Worm (Caenorhabditis elegans) whole organism, L1 larva: ENCODE measurements around the gene lgc-44.

Experiments
- ama-1 ChIP-seq: fragments of 150-350 bp; optimal IDR thresholded peaks from 2 replicates; lab custom pipeline; 2014
- ceh-88 ChIP-seq: fragments of 200-800 bp; sonication (Bioruptor generic); IDR thresholded peaks from 2 replicates; pipeline ENCODE4 v1.3.6; 2022; ENCODE audit warnings: missing genetic modification characterization, missing compliant biosample characterization
- ces-1 ChIP-seq: fragments of 150-350 bp; optimal IDR thresholded peaks from 2 replicates; lab custom pipeline; 2014; ENCODE audit warnings: missing biosample characterization, missing genetic modification reagents, missing genetic modification characterization
- dpl-1 ChIP-seq, 3 experiments: fragments of 150-350 bp in 2 of 3; sonication (generic microtip) in 1 of 3; optimal IDR thresholded peaks; 2 replicates each; lab custom pipeline; 2014 to 2017; ENCODE audit warnings: missing biosample characterization in 3 of 3, missing genetic modification characterization in 3 of 3, missing genetic modification reagents in 3 of 3
- dsc-1 ChIP-seq: sonication (generic microtip); optimal IDR thresholded peaks from 2 replicates; lab custom pipeline; 2016; ENCODE audit warnings: mild to moderate bottlenecking, missing genetic modification characterization, missing compliant biosample characterization
- fos-1 ChIP-seq: fragments of 150-350 bp; optimal IDR thresholded peaks from 2 replicates; lab custom pipeline; 2014; ENCODE audit warnings: missing biosample characterization, missing genetic modification characterization
- lin-39 ChIP-seq: fragments of 150-350 bp; optimal IDR thresholded peaks from 2 replicates; lab custom pipeline; 2014; ENCODE audit warnings: missing biosample characterization, missing genetic modification reagents, missing genetic modification characterization
- mep-1 ChIP-seq: fragments of 150-350 bp; optimal IDR thresholded peaks from 2 replicates; lab custom pipeline; 2014; ENCODE audit warnings: missing biosample characterization, missing genetic modification characterization
- nhr-237 ChIP-seq: fragments of 150-350 bp; optimal IDR thresholded peaks from 2 replicates; lab custom pipeline; 2014; ENCODE audit warnings: missing biosample characterization, missing genetic modification characterization
- nhr-47 ChIP-seq: sonication (generic microtip); optimal IDR thresholded peaks from 2 replicates; lab custom pipeline; 2016; ENCODE audit warnings: mild to moderate bottlenecking, missing genetic modification characterization, moderate library complexity, missing compliant biosample characterization
- nhr-76 ChIP-seq: sonication (generic microtip); optimal IDR thresholded peaks from 2 replicates; lab custom pipeline; 2017; ENCODE audit warnings: missing biosample characterization, missing genetic modification characterization
- nhr-77 ChIP-seq: fragments of 150-350 bp; optimal IDR thresholded peaks from 2 replicates; lab custom pipeline; 2014; ENCODE audit warnings: missing biosample characterization, missing genetic modification characterization
- snpc-4 ChIP-seq: fragments of 150-350 bp; optimal IDR thresholded peaks from 2 replicates; lab custom pipeline; 2014; ENCODE audit warnings: missing biosample characterization, missing genetic modification characterization
- unc-98 ChIP-seq: fragments of 200-800 bp; sonication (Bioruptor generic); IDR thresholded peaks from 2 replicates; pipeline ENCODE4 v1.3.6; 2022; ENCODE audit warnings: missing genetic modification characterization, missing compliant biosample characterization

DNA sequence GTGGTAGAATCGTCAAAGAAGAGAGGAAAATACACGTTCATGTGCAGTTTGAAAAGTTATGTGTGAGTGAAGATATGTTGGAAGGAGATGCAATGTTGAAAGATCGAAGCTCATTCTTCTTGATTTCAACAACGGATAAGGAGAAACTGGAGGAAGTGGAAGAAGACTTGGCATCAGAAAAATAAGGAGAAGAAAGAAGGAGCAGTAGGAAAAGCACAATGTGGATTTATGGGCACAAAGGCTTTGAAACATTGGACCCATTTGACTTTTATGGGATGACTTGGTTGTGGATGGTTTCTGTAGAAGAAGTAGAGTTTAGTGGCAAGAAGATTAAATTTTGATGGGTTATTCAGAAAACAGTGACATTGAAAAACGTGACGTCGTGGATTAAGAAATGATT lies 52.3 kb downstream of the lgc-44 start:
- TF ChIP-seq unc-98 (GFP tag; lab: Robert Waterston, UW) = no peak
- no peak for TF ChIP-seq ceh-88 (GFP tag; lab: Robert Waterston, UW)
- TF ChIP-seq snpc-4 (tag; lab: Kevin White, UChicago) = no peak
- no peak for TF ChIP-seq ama-1 (lab: Kevin White, UChicago)
- TF ChIP-seq nhr-76 = no peak
- no peak for TF ChIP-seq ces-1 (GFP tag; lab: Kevin White, UChicago)
- TF ChIP-seq lin-39 = no peak
- TF ChIP-seq nhr-77 (tag; lab: Kevin White, UChicago) = no peak
- no peak for TF ChIP-seq dsc-1 (tag; lab: Kevin White, UChicago)
- no peak for TF ChIP-seq nhr-47 (tag; lab: Kevin White, UChicago)
- no peak for TF ChIP-seq dpl-1 (GFP tag; optimal IDR thresholded peaks at IDR 0.05; lab: Kevin White, UChicago)
- no peak for TF ChIP-seq mep-1 (tag; lab: Kevin White, UChicago)
- no peak for TF ChIP-seq nhr-237 (tag; lab: Kevin White, UChicago)
- TF ChIP-seq fos-1 (tag; lab: Kevin White, UChicago) = no peak
